Worm (Caenorhabditis elegans) whole organism, L4 larva: ENCODE results near the gene Y73F4A.1.

ENCODE experiments used
- daf-16 ChIP-seq, 3 experiments: sonication (generic microtip); optimal IDR thresholded peaks; 2 replicates each; lab custom pipeline; 2016 to 2017; ENCODE audit warnings: missing genetic modification characterization in 3 of 3, missing genetic modification reagents in 3 of 3, mild to moderate bottlenecking in 2 of 3, missing compliant biosample characterization in 2 of 3, missing biosample characterization in 1 of 3, moderate library complexity in 1 of 3
- fkh-10 ChIP-seq: fragments of 150-350 bp; optimal IDR thresholded peaks from 2 replicates; lab custom pipeline; 2014; ENCODE audit warnings: missing biosample characterization, missing genetic modification reagents, missing genetic modification characterization
- gei-8 ChIP-seq: fragments of 200-800 bp; sonication (Bioruptor generic); optimal IDR thresholded peaks from 2 replicates; lab custom pipeline; 2018; ENCODE audit warnings: mild to moderate bottlenecking, missing genetic modification characterization, missing compliant biosample characterization
- lin-15B ChIP-seq: fragments of 150-350 bp; sonication (generic microtip); optimal IDR thresholded peaks from 3 replicates; lab custom pipeline; 2014; ENCODE audit warnings: missing biosample characterization, missing genetic modification characterization
- nhr-28 ChIP-seq: fragments of 150-350 bp; optimal IDR thresholded peaks from 2 replicates; lab custom pipeline; 2014; ENCODE audit warnings: missing biosample characterization, missing genetic modification characterization
- nhr-6 ChIP-seq: fragments of 150-350 bp; optimal IDR thresholded peaks from 2 replicates; lab custom pipeline; 2014; ENCODE audit warnings: missing biosample characterization, missing genetic modification characterization
- pha-4 ChIP-seq, 2 experiments: fragments of 150-350 bp in 1 of 2; fragments of 200-800 bp in 1 of 2; sonication (Bioruptor generic) in 1 of 2; IDR thresholded peaks in 1 of 2; optimal IDR thresholded peaks in 1 of 2; 2 replicates each; pipeline versions ENCODE4 v1.3.6 to Lab custom; 2014 to 2022; ENCODE audit warnings: missing genetic modification characterization in 2 of 2, missing genetic modification reagents in 2 of 2, missing biosample characterization in 1 of 2, missing compliant biosample characterization in 1 of 2
- tag-97 ChIP-seq: fragments of 200-800 bp; sonication (Bioruptor generic); IDR thresholded peaks from 2 replicates; pipeline ENCODE4 v1.3.6; 2022; ENCODE audit warnings: missing genetic modification characterization, missing compliant biosample characterization
- ztf-11 ChIP-seq: fragments of 150-350 bp; optimal IDR thresholded peaks from 2 replicates; lab custom pipeline; 2014; ENCODE audit warnings: missing biosample characterization, missing genetic modification characterization

- TF ChIP-seq tag-97 (GFP tag; lab: Robert Waterston, UW): no peak
- TF ChIP-seq pha-4 (GFP tag; IDR thresholded peaks at IDR 0.05; lab: Robert Waterston, UW): no peak
- TF ChIP-seq pha-4 (tag; optimal IDR thresholded peaks at IDR 0.05; lab: Kevin White, UChicago): no peak
- no peak for TF ChIP-seq lin-15B
- TF ChIP-seq ztf-11 (tag; lab: Kevin White, UChicago): no peak
- no peak for TF ChIP-seq nhr-6 (tag; lab: Kevin White, UChicago)
- peak in 1 of 2 experiments; percentile 70 for TF ChIP-seq daf-16 (GFP tag; optimal IDR thresholded peaks at IDR 0.05; lab: Kevin White, UChicago)
- TF ChIP-seq daf-16 (tag; optimal IDR thresholded peaks at IDR 0.05; lab: Kevin White, UChicago): no peak
- no peak for TF ChIP-seq nhr-28
- no peak for TF ChIP-seq gei-8 (GFP tag; lab: Kevin White, UChicago)
- no peak for TF ChIP-seq fkh-10 (GFP tag; lab: Kevin White, UChicago)
These were observed 34.2 kb upstream of the Y73F4A.1 start for ce11 chrIV:9079330-9079729.
